Fruit fly (Drosophila melanogaster) whole organism, embryonic: ENCODE measurements around the gene CG11596.

ENCODE experiments used
- CG10267 ChIP-seq: fragments of 200-800 bp; sonication (Bioruptor generic); optimal IDR thresholded peaks from 2 replicates; lab custom pipeline; 2018; ENCODE audit warnings: missing biosample characterization, mild to moderate bottlenecking, missing genetic modification characterization, moderate library complexity
- CG11695 ChIP-seq: fragments of 200-800 bp; sonication (Bioruptor generic); IDR thresholded peaks from 3 replicates; pipeline ENCODE4 v1.3.6; 2022; ENCODE audit warnings: missing biosample characterization, missing genetic modification characterization
- CG12391 ChIP-seq: fragments of 200-800 bp; sonication (Bioruptor generic); optimal IDR thresholded peaks from 3 replicates; lab custom pipeline; 2018; ENCODE audit warnings: missing biosample characterization, mild to moderate bottlenecking, missing genetic modification characterization, moderate library complexity
- CG12659 ChIP-seq: fragments of 200-800 bp; sonication (Bioruptor generic); optimal IDR thresholded peaks from 3 replicates; lab custom pipeline; 2017; ENCODE audit warnings: mild to moderate bottlenecking, missing biosample characterization, missing genetic modification reagents, missing genetic modification characterization
- CG1529 ChIP-seq: fragments of 200-800 bp; sonication (Bioruptor generic); optimal IDR thresholded peaks from 3 replicates; lab custom pipeline; 2018; ENCODE audit warnings: missing biosample characterization, missing genetic modification characterization
- CG15514 ChIP-seq: fragments of 200-800 bp; sonication (Bioruptor generic); optimal IDR thresholded peaks from 3 replicates; lab custom pipeline; 2017; ENCODE audit warnings: missing biosample characterization, missing genetic modification characterization, mild to moderate bottlenecking, moderate library complexity, missing genetic modification reagents
- CG15696 ChIP-seq: fragments of 200-800 bp; sonication (Bioruptor generic); optimal IDR thresholded peaks from 2 replicates; lab custom pipeline; 2019; ENCODE audit warnings: missing biosample characterization, mild to moderate bottlenecking, missing genetic modification characterization, moderate library complexity
- CG2875 ChIP-seq: fragments of 200-800 bp; sonication (Bioruptor generic); optimal IDR thresholded peaks from 2 replicates; lab custom pipeline; 2017; ENCODE audit warnings: missing biosample characterization, mild to moderate bottlenecking, missing genetic modification characterization, missing genetic modification reagents
- CG32532 ChIP-seq: fragments of 200-800 bp; sonication (Bioruptor generic); IDR thresholded peaks from 2 replicates; pipeline ENCODE4 v1.3.6; 2022; ENCODE audit warnings: missing biosample characterization, missing genetic modification characterization
- CG8281 ChIP-seq: fragments of 200-800 bp; sonication (Bioruptor generic); optimal IDR thresholded peaks from 2 replicates; lab custom pipeline; 2018; ENCODE audit warnings: missing biosample characterization, mild to moderate bottlenecking, missing genetic modification characterization, moderate library complexity
- CG9437 ChIP-seq: fragments of 200-800 bp; sonication (Bioruptor generic); optimal IDR thresholded peaks from 2 replicates; lab custom pipeline; 2018; ENCODE audit warnings: missing biosample characterization, mild to moderate bottlenecking, missing genetic modification characterization
- CG9609 ChIP-seq: fragments of 200-800 bp; sonication (Bioruptor generic); optimal IDR thresholded peaks from 3 replicates; lab custom pipeline; 2016; ENCODE audit warnings: missing biosample characterization, missing genetic modification characterization
- CHES-1-like ChIP-seq: fragments of 200-800 bp; sonication (Bioruptor generic); optimal IDR thresholded peaks from 2 replicates; lab custom pipeline; 2016; ENCODE audit warnings: missing biosample characterization, missing genetic modification characterization
- Camta ChIP-seq: fragments of 200-800 bp; sonication (Bioruptor generic); optimal IDR thresholded peaks from 2 replicates; lab custom pipeline; 2016; ENCODE audit warnings: missing biosample characterization, missing genetic modification characterization
- Dad ChIP-seq: fragments of 200-800 bp; sonication (Bioruptor generic); optimal IDR thresholded peaks from 3 replicates; lab custom pipeline; 2016; ENCODE audit warnings: missing biosample characterization, missing genetic modification characterization
- Fer3 ChIP-seq: fragments of 200-800 bp; sonication (Bioruptor generic); optimal IDR thresholded peaks from 2 replicates; lab custom pipeline; 2018; ENCODE audit warnings: missing biosample characterization, mild to moderate bottlenecking, missing genetic modification characterization, moderate library complexity
- HHEX ChIP-seq: fragments of 200-800 bp; sonication (Bioruptor generic); optimal IDR thresholded peaks from 3 replicates; lab custom pipeline; 2017; ENCODE audit warnings: missing biosample characterization, mild to moderate bottlenecking, missing genetic modification characterization, missing genetic modification reagents
- HmgZ ChIP-seq: fragments of 200-800 bp; sonication (Bioruptor generic); optimal IDR thresholded peaks from 2 replicates; lab custom pipeline; 2018; ENCODE audit warnings: missing biosample characterization, mild to moderate bottlenecking, missing genetic modification characterization
- Hr51 ChIP-seq, 2 experiments: fragments of 200-800 bp; sonication (Bioruptor generic); optimal IDR thresholded peaks; 2 replicates in 1 of 2; 3 replicates in 1 of 2; lab custom pipeline; 2016 to 2018; ENCODE audit warnings: missing biosample characterization in 2 of 2, missing genetic modification characterization in 2 of 2, mild to moderate bottlenecking in 1 of 2, moderate library complexity in 1 of 2
- Lim3 ChIP-seq: fragments of 200-800 bp; sonication (Bioruptor generic); IDR thresholded peaks from 2 replicates; pipeline ENCODE4 v1.3.6; 2022; ENCODE audit warnings: missing biosample characterization, missing genetic modification characterization
- Lpt ChIP-seq: fragments of >200 bp; optimal IDR thresholded peaks from 2 replicates; lab custom pipeline; 2018; ENCODE audit warnings: missing biosample characterization, missing genetic modification characterization
- MESR4 ChIP-seq: fragments of 200-800 bp; sonication (Bioruptor generic); optimal IDR thresholded peaks from 2 replicates; lab custom pipeline; 2018; ENCODE audit warnings: missing biosample characterization, mild to moderate bottlenecking, missing genetic modification characterization, moderate library complexity
- Mad ChIP-seq: fragments of 200-800 bp; sonication (Bioruptor generic); optimal IDR thresholded peaks from 2 replicates; lab custom pipeline; 2016; ENCODE audit warnings: missing biosample characterization, missing genetic modification characterization
- Mes4 ChIP-seq: fragments of 200-800 bp; sonication (Bioruptor generic); optimal IDR thresholded peaks from 2 replicates; lab custom pipeline; 2016; ENCODE audit warnings: missing biosample characterization, missing genetic modification characterization
- Mrtf ChIP-seq: fragments of 200-800 bp; sonication (Bioruptor generic); IDR thresholded peaks from 3 replicates; pipeline ENCODE4 v1.3.6; 2022; ENCODE audit warnings: missing biosample characterization, missing genetic modification characterization
- Myb ChIP-seq: fragments of 200-800 bp; sonication (Bioruptor generic); optimal IDR thresholded peaks from 2 replicates; lab custom pipeline; 2016; ENCODE audit warnings: missing biosample characterization, missing genetic modification characterization
- NC2β ChIP-seq: fragments of 200-800 bp; sonication (Bioruptor generic); optimal IDR thresholded peaks from 2 replicates; lab custom pipeline; 2016; ENCODE audit warnings: missing biosample characterization, missing genetic modification characterization
- NK7.1 ChIP-seq: fragments of 200-800 bp; sonication (Bioruptor generic); optimal IDR thresholded peaks from 3 replicates; lab custom pipeline; 2016; ENCODE audit warnings: missing biosample characterization, missing genetic modification characterization
- Nf-YB ChIP-seq: fragments of 200-800 bp; sonication (Bioruptor generic); optimal IDR thresholded peaks from 3 replicates; lab custom pipeline; 2019; ENCODE audit warnings: missing biosample characterization, mild to moderate bottlenecking, missing genetic modification characterization, moderate library complexity
- Ssrp ChIP-seq: fragments of 200-800 bp; sonication (Bioruptor generic); optimal IDR thresholded peaks from 2 replicates; lab custom pipeline; 2018; ENCODE audit warnings: missing biosample characterization, mild to moderate bottlenecking, missing genetic modification characterization, moderate library complexity
- ap ChIP-seq: fragments of 200-800 bp; sonication (Bioruptor generic); IDR thresholded peaks from 2 replicates; pipeline ENCODE4 v1.3.6; 2022; ENCODE audit warnings: missing biosample characterization, missing genetic modification characterization
- caup ChIP-seq: fragments of 200-800 bp; sonication (Bioruptor generic); optimal IDR thresholded peaks from 3 replicates; lab custom pipeline; 2017; ENCODE audit warnings: missing biosample characterization, mild to moderate bottlenecking, missing genetic modification characterization, moderate library complexity; ENCODE audit not compliant: severe bottlenecking
- cg ChIP-seq: fragments of 200-800 bp; sonication (Bioruptor generic); optimal IDR thresholded peaks from 3 replicates; lab custom pipeline; 2019; ENCODE audit warnings: missing biosample characterization, mild to moderate bottlenecking, missing genetic modification characterization, moderate library complexity
- dan ChIP-seq: fragments of 200-800 bp; sonication (Bioruptor generic); IDR thresholded peaks from 2 replicates; pipeline ENCODE4 v1.3.6; 2022; ENCODE audit warnings: missing biosample characterization, missing genetic modification characterization
- dimm ChIP-seq: fragments of 200-800 bp; sonication (Bioruptor generic); IDR thresholded peaks from 2 replicates; pipeline ENCODE4 v1.3.6; 2022; ENCODE audit warnings: missing biosample characterization, missing genetic modification characterization
- emc ChIP-seq: fragments of 200-800 bp; sonication (Bioruptor generic); optimal IDR thresholded peaks from 2 replicates; lab custom pipeline; 2016; ENCODE audit warnings: missing biosample characterization, missing genetic modification characterization
- gce ChIP-seq: fragments of 200-800 bp; sonication (Bioruptor generic); IDR thresholded peaks from 3 replicates; pipeline ENCODE4 v1.3.6; 2022; ENCODE audit warnings: missing biosample characterization, missing genetic modification characterization
- ham ChIP-seq: fragments of 200-800 bp; sonication (Bioruptor generic); IDR thresholded peaks from 2 replicates; pipeline ENCODE4 v1.3.6; 2022; ENCODE audit warnings: missing biosample characterization, missing genetic modification characterization
- hbn ChIP-seq: fragments of 200-800 bp; sonication (Bioruptor generic); IDR thresholded peaks from 2 replicates; pipeline ENCODE4 v1.3.6; 2022; ENCODE audit warnings: missing biosample characterization, missing genetic modification characterization; ENCODE audit not compliant: partially characterized antibody
- jumu ChIP-seq: fragments of 200-800 bp; sonication (Bioruptor generic); optimal IDR thresholded peaks from 3 replicates; lab custom pipeline; 2016; ENCODE audit warnings: missing biosample characterization, missing genetic modification characterization
- klu ChIP-seq: fragments of 200-800 bp; sonication (Bioruptor generic); IDR thresholded peaks from 2 replicates; pipeline ENCODE4 v1.3.6; 2022; ENCODE audit warnings: missing biosample characterization, missing genetic modification characterization
- nom ChIP-seq: fragments of 200-800 bp; sonication (Bioruptor generic); optimal IDR thresholded peaks from 2 replicates; lab custom pipeline; 2017; ENCODE audit warnings: missing biosample characterization, missing genetic modification characterization, mild to moderate bottlenecking, moderate library complexity, missing genetic modification reagents
- onecut ChIP-seq: fragments of 200-800 bp; sonication (Bioruptor generic); IDR thresholded peaks from 2 replicates; pipeline ENCODE4 v1.3.6; 2022; ENCODE audit warnings: missing biosample characterization, missing genetic modification characterization
- pfk ChIP-seq: fragments of 200-800 bp; sonication (Bioruptor generic); optimal IDR thresholded peaks from 2 replicates; lab custom pipeline; 2018; ENCODE audit warnings: missing biosample characterization, mild to moderate bottlenecking, missing genetic modification characterization, moderate library complexity
- pho ChIP-seq: fragments of 200-800 bp; sonication (Bioruptor generic); optimal IDR thresholded peaks from 2 replicates; lab custom pipeline; 2016; ENCODE audit warnings: missing biosample characterization, missing genetic modification characterization
- seq ChIP-seq: fragments of 200-800 bp; sonication (Bioruptor generic); IDR thresholded peaks from 2 replicates; pipeline ENCODE4 v1.3.6; 2022; ENCODE audit warnings: missing biosample characterization, missing genetic modification characterization
- sisA ChIP-seq: fragments of 200-800 bp; sonication (Bioruptor generic); IDR thresholded peaks from 2 replicates; pipeline ENCODE4 v1.3.6; 2022; ENCODE audit warnings: missing biosample characterization, missing genetic modification characterization
- slbo ChIP-seq: fragments of 200-800 bp; sonication (Bioruptor generic); IDR thresholded peaks from 2 replicates; pipeline ENCODE4 v1.3.6; 2022; ENCODE audit warnings: missing biosample characterization, missing genetic modification characterization
- tin ChIP-seq: fragments of 200-800 bp; sonication (Bioruptor generic); optimal IDR thresholded peaks from 3 replicates; lab custom pipeline; 2016; ENCODE audit warnings: missing biosample characterization, missing genetic modification characterization
- twi ChIP-seq: fragments of 200-800 bp; optimal IDR thresholded peaks from 2 replicates; lab custom pipeline; 2019; ENCODE audit warnings: missing biosample characterization, mild to moderate bottlenecking, missing genetic modification characterization, moderate library complexity
- usp ChIP-seq: fragments of >200 bp; optimal IDR thresholded peaks from 2 replicates; lab custom pipeline; 2017; ENCODE audit warnings: missing biosample characterization, missing genetic modification characterization

CG11596 gene

DNA sequence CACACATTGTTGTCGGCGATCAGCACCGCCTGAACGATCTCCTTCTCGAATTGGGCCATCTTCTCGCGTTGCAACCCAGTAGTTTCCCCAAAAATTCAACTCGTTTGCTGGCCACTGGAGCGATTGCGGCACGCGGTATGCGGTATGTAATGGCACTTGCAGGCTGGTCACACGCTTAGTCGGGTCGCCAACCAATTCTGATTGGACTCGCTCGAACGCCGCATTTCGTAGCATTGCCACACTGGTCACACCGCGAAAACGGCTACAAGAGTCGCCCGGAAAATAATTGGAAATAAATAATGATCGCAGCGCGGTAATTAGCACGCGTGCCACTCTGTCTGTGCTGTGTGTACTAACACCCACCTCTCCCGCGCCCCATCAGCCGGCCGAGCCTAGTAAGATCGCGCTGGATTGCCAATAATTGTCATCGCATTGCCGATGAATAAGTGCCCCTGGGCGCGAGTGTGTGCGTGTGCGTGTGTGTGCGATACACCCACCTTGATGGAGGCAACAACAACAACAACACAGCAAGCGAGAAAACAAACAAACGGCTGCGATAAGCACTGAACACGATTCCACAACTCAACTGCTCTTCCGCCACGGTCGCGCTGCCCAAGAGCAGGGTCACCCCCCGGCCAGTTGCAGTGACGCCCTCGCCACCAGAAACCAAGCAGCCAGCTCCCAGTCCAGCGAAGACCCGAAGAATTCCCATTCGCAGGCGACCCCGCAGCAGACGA is 4.5 kb upstream of the CG11596 start, which contains the start of the genes eIF2Bepsilon and Ocrl (continued):
- TF ChIP-seq dimm (GFP tag; lab: Robert Waterston, UW) (no peak), Lpt (no peak), Lim3 (no peak), gce (no peak), dan (no peak), twi (no peak), CG9437 (no peak), Mes4 (GFP tag; lab: Kevin White, UChicago) (no peak), pho (GFP tag; lab: Kevin White, UChicago) (no peak), CG12659 (GFP tag; lab: Kevin White, UChicago) (peak; percentile 77), CG11695 (GFP tag; lab: Robert Waterston, UW) (no peak), CG9609 (GFP tag; lab: Kevin White, UChicago) (peak; percentile 11), Mrtf (no peak), ap (GFP tag; lab: Robert Waterston, UW) (no peak), klu (GFP tag; lab: Robert Waterston, UW) (no peak), Hr51 (GFP tag; optimal IDR thresholded peaks at IDR 0.05; lab: Kevin White, UChicago) (no peak), Ssrp (tag; lab: Kevin White, UChicago) (no peak), Fer3 (tag; lab: Kevin White, UChicago) (no peak), nom (GFP tag; lab: Kevin White, UChicago) (no peak), Dad (GFP tag; lab: Kevin White, UChicago) (no peak), NC2β (no peak), CG2875 (GFP tag; lab: Kevin White, UChicago) (no peak), CG32532 (GFP tag; lab: Robert Waterston, UW) (no peak), usp (GFP tag; lab: Kevin White, UChicago) (no peak), Mad (GFP tag; lab: Kevin White, UChicago) (peak; percentile 4), HHEX (GFP tag; lab: Kevin White, UChicago) (no peak), tin (GFP tag; lab: Kevin White, UChicago) (no peak), MESR4 (GFP tag; lab: Kevin White, UChicago) (peak; percentile 88), NK7.1 (GFP tag; lab: Kevin White, UChicago) (no peak), onecut (GFP tag; lab: Robert Waterston, UW) (no peak), caup (GFP tag; lab: Kevin White, UChicago) (no peak), emc (no peak), CG15696 (tag; lab: Kevin White, UChicago) (no peak), Camta (no peak), CG10267 (tag; lab: Kevin White, UChicago) (peak; percentile 9), cg (GFP tag; lab: Kevin White, UChicago) (peak; percentile 87), pfk (no peak), HmgZ (tag; lab: Kevin White, UChicago) (peak; percentile 82), seq (GFP tag; lab: Robert Waterston, UW) (no peak), hbn (GFP tag; lab: Robert Waterston, UW) (no peak), CHES-1-like (GFP tag; lab: Kevin White, UChicago) (peak; percentile 34), jumu (GFP tag; lab: Kevin White, UChicago) (no peak), CG8281 (tag; lab: Kevin White, UChicago) (no peak), slbo (GFP tag; lab: Robert Waterston, UW) (no peak), sisA (GFP tag; lab: Robert Waterston, UW) (no peak), CG15514 (peak; percentile 83), ham (GFP tag; lab: Robert Waterston, UW) (no peak), Nf-YB (no peak), CG12391 (tag; lab: Kevin White, UChicago) (peak; percentile 33), Myb (GFP tag; lab: Kevin White, UChicago) (peak; percentile 86), CG1529 (GFP tag; lab: Kevin White, UChicago) (no peak)
